Worm (Caenorhabditis elegans) whole organism, late embryonic: ENCODE measurements around the gene F16F9.1.

Experiments used
- C08G9.2 ChIP-seq: sonication (generic microtip); optimal IDR thresholded peaks from 2 replicates; lab custom pipeline; 2016; ENCODE audit warnings: mild to moderate bottlenecking, missing genetic modification characterization, moderate library complexity, missing compliant biosample characterization
- F13H6.1 ChIP-seq: sonication (generic microtip); optimal IDR thresholded peaks from 2 replicates; lab custom pipeline; 2016; ENCODE audit warnings: missing genetic modification characterization, missing compliant biosample characterization
- K09A11.1 ChIP-seq: sonication (generic microtip); optimal IDR thresholded peaks from 2 replicates; lab custom pipeline; 2017; ENCODE audit warnings: antibody characterized with exemption, mild to moderate bottlenecking, missing genetic modification characterization, missing compliant biosample characterization; ENCODE audit not compliant: insufficient read depth
- T23F11.4 ChIP-seq: fragments of 200-800 bp; sonication (Bioruptor generic); optimal IDR thresholded peaks from 2 replicates; lab custom pipeline; 2018; ENCODE audit warnings: mild to moderate bottlenecking, missing genetic modification characterization, missing compliant biosample characterization
- ahr-1 ChIP-seq: sonication (generic microtip); optimal IDR thresholded peaks from 2 replicates; lab custom pipeline; 2016; ENCODE audit warnings: missing genetic modification characterization, missing compliant biosample characterization
- ceh-18 ChIP-seq: sonication (generic microtip); optimal IDR thresholded peaks from 2 replicates; lab custom pipeline; 2016; ENCODE audit warnings: missing genetic modification characterization, missing compliant biosample characterization
- ceh-19 ChIP-seq: fragments of 200-800 bp; sonication (Bioruptor generic); optimal IDR thresholded peaks from 2 replicates; lab custom pipeline; 2018; ENCODE audit warnings: mild to moderate bottlenecking, missing genetic modification characterization, missing compliant biosample characterization
- ceh-2 ChIP-seq: sonication (generic microtip); optimal IDR thresholded peaks from 2 replicates; lab custom pipeline; 2016; ENCODE audit warnings: missing genotype, missing genetic modification characterization, missing compliant biosample characterization
- ceh-24 ChIP-seq: sonication (generic microtip); optimal IDR thresholded peaks from 2 replicates; lab custom pipeline; 2016; ENCODE audit warnings: mild to moderate bottlenecking, missing genetic modification characterization, missing compliant biosample characterization
- ceh-30 ChIP-seq: fragments of 150-350 bp; optimal IDR thresholded peaks from 2 replicates; lab custom pipeline; 2014; ENCODE audit warnings: missing biosample characterization, missing genetic modification characterization
- ceh-31 ChIP-seq: sonication (generic microtip); optimal IDR thresholded peaks from 2 replicates; lab custom pipeline; 2016; ENCODE audit warnings: missing genetic modification characterization, missing compliant biosample characterization
- ceh-34 ChIP-seq: sonication (generic microtip); optimal IDR thresholded peaks from 2 replicates; lab custom pipeline; 2016; ENCODE audit warnings: mild to moderate bottlenecking, missing genetic modification characterization, missing compliant biosample characterization
- ceh-45 ChIP-seq: fragments of 200-800 bp; sonication (Bioruptor generic); IDR thresholded peaks from 2 replicates; pipeline ENCODE4 v1.3.6; 2022; ENCODE audit warnings: missing genetic modification reagents, missing genetic modification characterization, missing compliant biosample characterization
- ceh-9 ChIP-seq: sonication (generic microtip); optimal IDR thresholded peaks from 2 replicates; lab custom pipeline; 2016; ENCODE audit warnings: mild to moderate bottlenecking, missing genetic modification characterization, inconsistent platforms, missing compliant biosample characterization
- elt-2 ChIP-seq: sonication (generic microtip); optimal IDR thresholded peaks from 2 replicates; lab custom pipeline; 2016; ENCODE audit warnings: missing genetic modification reagents, missing genetic modification characterization, missing compliant biosample characterization
- elt-4 ChIP-seq: sonication (generic microtip); optimal IDR thresholded peaks from 2 replicates; lab custom pipeline; 2016; ENCODE audit warnings: missing genetic modification characterization, missing compliant biosample characterization
- ets-4 ChIP-seq: sonication (generic microtip); optimal IDR thresholded peaks from 2 replicates; lab custom pipeline; 2016; ENCODE audit warnings: missing genetic modification characterization, missing compliant biosample characterization
- fkh-10 ChIP-seq: fragments of 150-350 bp; optimal IDR thresholded peaks from 2 replicates; lab custom pipeline; 2014; ENCODE audit warnings: missing biosample characterization, missing genetic modification reagents, missing genetic modification characterization
- fkh-6 ChIP-seq: sonication (generic microtip); optimal IDR thresholded peaks from 2 replicates; lab custom pipeline; 2016; ENCODE audit warnings: missing genetic modification characterization, missing compliant biosample characterization
- hlh-30 ChIP-seq: sonication (generic microtip); optimal IDR thresholded peaks from 2 replicates; lab custom pipeline; 2017; ENCODE audit warnings: antibody characterized with exemption, missing genetic modification characterization, missing compliant biosample characterization; ENCODE audit not compliant: insufficient read depth
- lim-6 ChIP-seq: sonication (generic microtip); optimal IDR thresholded peaks from 2 replicates; lab custom pipeline; 2016; ENCODE audit warnings: missing genetic modification characterization, missing compliant biosample characterization
- lin-11 ChIP-seq: fragments of 200-800 bp; sonication (Bioruptor generic); optimal IDR thresholded peaks from 2 replicates; lab custom pipeline; 2018; ENCODE audit warnings: mild to moderate bottlenecking, missing genetic modification characterization, missing compliant biosample characterization
- nfya-1 ChIP-seq: sonication (generic microtip); optimal IDR thresholded peaks from 2 replicates; lab custom pipeline; 2017; ENCODE audit warnings: missing genetic modification characterization, mild to moderate bottlenecking, missing compliant biosample characterization, antibody characterized with exemption, moderate library complexity
- npax-4 ChIP-seq: sonication (generic microtip); optimal IDR thresholded peaks from 2 replicates; lab custom pipeline; 2016; ENCODE audit warnings: missing genetic modification characterization, missing compliant biosample characterization
- odd-2 ChIP-seq: sonication (generic microtip); optimal IDR thresholded peaks from 2 replicates; lab custom pipeline; 2017; ENCODE audit warnings: antibody characterized with exemption, mild to moderate bottlenecking, missing genetic modification characterization, missing compliant biosample characterization
- pax-1 ChIP-seq: fragments of 150-350 bp; optimal IDR thresholded peaks from 2 replicates; lab custom pipeline; 2014; ENCODE audit warnings: missing biosample characterization, missing genetic modification characterization
- pqm-1 ChIP-seq: sonication (generic microtip); optimal IDR thresholded peaks from 2 replicates; lab custom pipeline; 2016; ENCODE audit warnings: missing genetic modification characterization, missing compliant biosample characterization
- pros-1 ChIP-seq: fragments of 150-350 bp; optimal IDR thresholded peaks from 2 replicates; lab custom pipeline; 2014; ENCODE audit warnings: missing biosample characterization, missing genetic modification reagents, missing genetic modification characterization
- rnt-1 ChIP-seq: sonication (generic microtip); optimal IDR thresholded peaks from 2 replicates; lab custom pipeline; 2016; ENCODE audit warnings: missing genetic modification characterization, missing compliant biosample characterization
- sdc-2 ChIP-seq: sonication (generic microtip); optimal IDR thresholded peaks from 2 replicates; lab custom pipeline; 2016; ENCODE audit warnings: missing genotype, missing genetic modification characterization, missing compliant biosample characterization
- tbx-7 ChIP-seq: sonication (generic microtip); optimal IDR thresholded peaks from 2 replicates; lab custom pipeline; 2016; ENCODE audit warnings: missing genotype, missing genetic modification characterization, missing compliant biosample characterization
- unc-3 ChIP-seq, 2 experiments: fragments of 200-800 bp in 1 of 2; sonication (Bioruptor generic) in 1 of 2; sonication (generic microtip) in 1 of 2; conservative IDR thresholded peaks in 1 of 2; optimal IDR thresholded peaks in 1 of 2; 2 replicates each; pipeline versions ENCODE4 v1.3.6 to Lab custom; 2016 to 2022; ENCODE audit warnings: missing compliant biosample characterization in 2 of 2, missing genetic modification characterization in 2 of 2, missing genetic modification reagents in 1 of 2
- unc-55 ChIP-seq: sonication (generic microtip); optimal IDR thresholded peaks from 2 replicates; lab custom pipeline; 2017; ENCODE audit warnings: missing biosample characterization, missing genetic modification reagents, missing genetic modification characterization
- zip-5 ChIP-seq: sonication (generic microtip); optimal IDR thresholded peaks from 2 replicates; lab custom pipeline; 2016; ENCODE audit warnings: missing genetic modification characterization, missing compliant biosample characterization
- ztf-16 ChIP-seq: sonication (generic microtip); optimal IDR thresholded peaks from 2 replicates; lab custom pipeline; 2017; ENCODE audit warnings: missing genetic modification characterization, missing compliant biosample characterization

F16F9.1 gene

ce11 chrX:8463889-8464444 is 17.8 kb downstream of the F16F9.1 start:
- TF ChIP-seq nfya-1 (tag; lab: Kevin White, UChicago) (no peak), T23F11.4 (GFP tag; lab: Kevin White, UChicago) (no peak), npax-4 (tag; lab: Kevin White, UChicago) (no peak)
- TF ChIP-seq, all 69 proteins: peak for 0

ce11 chrX:8470126-8470772 is 24.0 kb downstream of the F16F9.1 start, which contains the start of gene mec-10:
mec-10 (minus strand) TSS chrX:8470314.
- TF ChIP-seq ceh-18 (tag; lab: Kevin White, UChicago) (no peak), pax-1 (tag; lab: Kevin White, UChicago) (no peak), ceh-9 (tag; lab: Kevin White, UChicago) (no peak), elt-2 (peak; percentile 34), unc-3 (GFP tag; conservative IDR thresholded peaks at IDR 0.05; lab: Robert Waterston, UW) (no peak), unc-3 (tag; optimal IDR thresholded peaks at IDR 0.05; lab: Kevin White, UChicago) (no peak), ceh-30 (tag; lab: Kevin White, UChicago) (no peak), tbx-7 (tag; lab: Kevin White, UChicago) (no peak), odd-2 (tag; lab: Kevin White, UChicago) (no peak)

ce11 chrX:8473468-8473867 is 27.3 kb downstream of the F16F9.1 start:
- TF ChIP-seq ahr-1 (tag; lab: Kevin White, UChicago) (no peak), rnt-1 (tag; lab: Kevin White, UChicago) (no peak), elt-2 (peak; percentile 84), fkh-10 (GFP tag; lab: Kevin White, UChicago) (no peak)

- TF ChIP-seq fkh-10 (GFP tag; lab: Kevin White, UChicago), result no peak
- TF ChIP-seq hlh-30, result peak; percentile 13
Observed at ce11 chrX:8475142-8475541, 28.9 kb downstream of the F16F9.1 start.

ce11 chrX:8475759-8476228 is 29.6 kb downstream of the F16F9.1 start, which contains the start of gene nhr-14:
nhr-14 (minus strand) TSS chrX:8476178.
- TF ChIP-seq ceh-34 (tag; lab: Kevin White, UChicago), result no peak
- TF ChIP-seq ceh-9 (tag; lab: Kevin White, UChicago), result no peak
- TF ChIP-seq unc-55 (GFP tag; lab: Kevin White, UChicago), result no peak
- no peak for TF ChIP-seq elt-4 (tag; lab: Kevin White, UChicago)
- TF ChIP-seq, all 69 proteins: peak for 0

- peak; percentile 58 for TF ChIP-seq fkh-10 (GFP tag; lab: Kevin White, UChicago)
- TF ChIP-seq pqm-1 (tag; lab: Kevin White, UChicago), result no peak
Observed at ce11 chrX:8476308-8476707, 30.1 kb downstream of the F16F9.1 start.

- TF ChIP-seq ets-4 (tag; lab: Kevin White, UChicago) (no peak), pqm-1 (tag; lab: Kevin White, UChicago) (no peak), ceh-45 (GFP tag; lab: Robert Waterston, UW) (no peak), sdc-2 (tag; lab: Kevin White, UChicago) (no peak), K09A11.1 (tag; lab: Kevin White, UChicago) (no peak), pros-1 (tag; lab: Kevin White, UChicago) (peak; percentile 27), C08G9.2 (no peak), F13H6.1 (tag; lab: Kevin White, UChicago) (peak; percentile 22), ceh-31 (tag; lab: Kevin White, UChicago) (peak; percentile 19), elt-2 (peak; percentile 58), ceh-24 (tag; lab: Kevin White, UChicago) (no peak), ceh-2 (tag; lab: Kevin White, UChicago) (no peak), ztf-16 (tag; lab: Kevin White, UChicago) (peak; percentile 20), hlh-30 (no peak), ceh-19 (GFP tag; lab: Kevin White, UChicago) (no peak), fkh-10 (GFP tag; lab: Kevin White, UChicago) (no peak), fkh-6 (tag; lab: Kevin White, UChicago) (no peak), zip-5 (tag; lab: Kevin White, UChicago) (no peak), lim-6 (tag; lab: Kevin White, UChicago) (no peak), ceh-18 (tag; lab: Kevin White, UChicago) (no peak), nfya-1 (tag; lab: Kevin White, UChicago) (peak; percentile 48), rnt-1 (tag; lab: Kevin White, UChicago) (no peak), lin-11 (tag; lab: Kevin White, UChicago) (no peak)
Observed at ce11 chrX:8477048-8477806, 31.0 kb downstream of the F16F9.1 start.
